Fruit fly (Drosophila melanogaster): Measurements from ENCODE around the gene wat.

wat gene

DNA sequence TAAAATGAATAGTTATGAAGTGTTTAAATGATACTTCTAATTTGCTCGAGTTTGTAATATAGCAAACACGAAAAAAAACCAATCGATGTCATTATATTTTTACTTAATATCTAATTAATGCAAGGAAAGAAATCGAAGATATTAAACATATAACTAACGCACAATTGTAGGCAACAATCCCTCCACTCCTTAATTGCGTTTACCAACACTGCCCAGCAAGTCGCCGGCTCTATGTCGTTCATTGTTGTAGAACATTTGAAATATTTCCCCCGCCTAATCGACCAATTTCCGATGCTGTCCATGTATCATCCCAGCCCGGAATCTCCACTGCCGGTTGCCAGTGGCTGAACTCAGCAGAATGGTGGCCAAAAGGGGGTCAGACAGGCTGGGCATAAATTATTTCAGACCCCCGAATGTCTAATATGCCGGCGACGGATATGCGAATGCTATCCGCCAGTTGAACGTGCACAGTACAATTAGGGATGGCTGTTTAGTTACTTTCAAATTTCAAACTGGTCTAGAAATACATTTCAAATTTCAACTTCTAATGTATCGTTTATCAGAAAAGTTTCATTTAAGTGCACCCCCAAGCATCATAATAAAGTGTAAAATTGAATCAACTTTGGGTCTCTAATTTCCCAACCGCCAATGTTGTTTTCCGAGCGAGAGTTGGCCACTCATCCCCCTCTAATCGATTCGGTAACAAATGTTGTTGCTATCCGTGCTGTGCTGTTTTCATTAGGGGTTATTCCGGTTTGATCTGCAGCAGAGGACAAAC, 48.4 kb upstream of the wat start (continued):
- peak; percentile 40 for TF ChIP-seq CoRest (tag; optimal IDR thresholded peaks at IDR 0.05)
- TF ChIP-seq row (GFP tag; IDR thresholded peaks at IDR 0.05), result peak; percentile 64
- no peak for TF ChIP-seq hth (optimal IDR thresholded peaks at IDR 0.05)
- peak; percentile 52 for TF ChIP-seq vvl (GFP tag; IDR thresholded peaks at IDR 0.05)
- TF ChIP-seq YL-1 (GFP tag; optimal IDR thresholded peaks at IDR 0.05), result no peak
- TF ChIP-seq CG14710 (tag; optimal IDR thresholded peaks at IDR 0.05), result peak; percentile 3
- no peak for TF ChIP-seq ken (GFP tag; IDR thresholded peaks at IDR 0.05)
- no peak for TF ChIP-seq sd (tag; optimal IDR thresholded peaks at IDR 0.05)
- TF ChIP-seq grn (GFP tag; optimal IDR thresholded peaks at IDR 0.05), result no peak
- TF ChIP-seq Pdp1 (GFP tag; optimal IDR thresholded peaks at IDR 0.05), result peak in 1 of 2 experiments; percentile 31
- TF ChIP-seq CG15269 (tag; optimal IDR thresholded peaks at IDR 0.05), result peak; percentile 49
- 0 out of 2 replicates have a peak, but pooled peaks have one; percentile 11 for TF ChIP-seq CG7372 (GFP tag; IDR thresholded peaks at IDR 0.05)
- no peak for TF ChIP-seq CG4617 (GFP tag; optimal IDR thresholded peaks at IDR 0.05; ENCODE audit: borderline replicate concordance)
- peak; percentile 22 for TF ChIP-seq chn (GFP tag; optimal IDR thresholded peaks at IDR 0.05)
- TF ChIP-seq Rx (GFP tag; IDR thresholded peaks at IDR 0.05), result no peak
- TF ChIP-seq stwl (tag; optimal IDR thresholded peaks at IDR 0.05), result peak; percentile 50
- peak; percentile 29 for TF ChIP-seq CG18262 (tag; optimal IDR thresholded peaks at IDR 0.05)
- no peak for TF ChIP-seq CG17186 (GFP tag; optimal IDR thresholded peaks at IDR 0.05)
- peak; percentile 60 for TF ChIP-seq CG10267 (tag; optimal IDR thresholded peaks at IDR 0.05)
- peak; percentile 50; the same call in 1 of the 2 replicates for TF ChIP-seq H2.0 (GFP tag; IDR thresholded peaks at IDR 0.05)
- peak; percentile 71 for TF ChIP-seq CG2678 (tag; optimal IDR thresholded peaks at IDR 0.05)
- TF ChIP-seq ATbp (GFP tag; optimal IDR thresholded peaks at IDR 0.05), result peak; percentile 38
- TF ChIP-seq CG9437 (GFP tag; optimal IDR thresholded peaks at IDR 0.05), result no peak
- no peak for TF ChIP-seq CG9797 (GFP tag; optimal IDR thresholded peaks at IDR 0.05)
- TF ChIP-seq Ptx1 (GFP tag; IDR thresholded peaks at IDR 0.05), result 0 out of 2 replicates have a peak, but pooled peaks have one; percentile 38
- peak; percentile 8; the same call in 1 of the 2 replicates for TF ChIP-seq CG14667 (GFP tag; IDR thresholded peaks at IDR 0.05)
- TF ChIP-seq Hsf (GFP tag; optimal IDR thresholded peaks at IDR 0.05), result peak; percentile 26
- peak in 1 of 2 experiments; percentile 47 for TF ChIP-seq Hr51 (GFP tag; optimal IDR thresholded peaks at IDR 0.05)
- 0 out of 2 replicates have a peak, but pooled peaks have one; percentile 22 for TF ChIP-seq wor (GFP tag; IDR thresholded peaks at IDR 0.05)
- no peak for TF ChIP-seq HLH54F (GFP tag; optimal IDR thresholded peaks at IDR 0.05)
- peak; percentile 49 for TF ChIP-seq Oli (tag; optimal IDR thresholded peaks at IDR 0.05)
- no peak for TF ChIP-seq Vsx1 (GFP tag; optimal IDR thresholded peaks at IDR 0.05)
- no peak for TF ChIP-seq cg (GFP tag; optimal IDR thresholded peaks at IDR 0.05)
- peak; percentile 62 for TF ChIP-seq gem (tag; optimal IDR thresholded peaks at IDR 0.05)
- TF ChIP-seq CG10654 (GFP tag; optimal IDR thresholded peaks at IDR 0.05), result peak; percentile 15
- peak; percentile 32 for TF ChIP-seq CG10209 (GFP tag; optimal IDR thresholded peaks at IDR 0.05)
- TF ChIP-seq CG32532 (GFP tag; IDR thresholded peaks at IDR 0.05), result peak; percentile 65; the same call in 1 of the 2 replicates
- no peak for TF ChIP-seq Trl (optimal IDR thresholded peaks at IDR 0.05)
- TF ChIP-seq Trl (GFP tag; optimal IDR thresholded peaks at IDR 0.05), result no peak
- peak; percentile 45; the same call in 1 of the 2 replicates for TF ChIP-seq CG4730 (GFP tag; IDR thresholded peaks at IDR 0.05)
- TF ChIP-seq tgo (GFP tag; IDR thresholded peaks at IDR 0.05), result peak; percentile 40; the same call in 1 of the 3 replicates
- TF ChIP-seq Usf (GFP tag; optimal IDR thresholded peaks at IDR 0.05), result no peak
- 0 out of 2 replicates have a peak, but pooled peaks have one; percentile 17 for TF ChIP-seq CG6272 (GFP tag; IDR thresholded peaks at IDR 0.05)
- peak; percentile 28 for TF ChIP-seq CG8924 (tag; optimal IDR thresholded peaks at IDR 0.05)
- peak; percentile 92 for TF ChIP-seq CG11696 (GFP tag; IDR thresholded peaks at IDR 0.05)
- no peak for TF ChIP-seq Sox100B (GFP tag; optimal IDR thresholded peaks at IDR 0.05)
- peak; percentile 61 for TF ChIP-seq CG1603 (tag; optimal IDR thresholded peaks at IDR 0.05)
- TF ChIP-seq CrebB (tag; optimal IDR thresholded peaks at IDR 0.05), result peak; percentile 45
- peak; percentile 43 for TF ChIP-seq lilli (GFP tag; optimal IDR thresholded peaks at IDR 0.05)

Data from whole organism, embryonic.